Fruit fly (Drosophila melanogaster) whole organism, embryonic: ENCODE results near the gene CG8369.

ENCODE experiments used
- Atf6 ChIP-seq: fragments of 200-800 bp; sonication (Bioruptor generic); IDR thresholded peaks from 2 replicates; pipeline ENCODE4 v1.3.6; 2022; ENCODE audit warnings: missing biosample characterization, missing genetic modification characterization
- CG1024 ChIP-seq: fragments of 200-800 bp; sonication (Bioruptor generic); IDR thresholded peaks from 2 replicates; pipeline ENCODE4 v1.3.6; 2022; ENCODE audit warnings: missing biosample characterization, missing genetic modification characterization
- CG12104 ChIP-seq: fragments of 200-800 bp; sonication (Bioruptor generic); optimal IDR thresholded peaks from 3 replicates; lab custom pipeline; 2016; ENCODE audit warnings: missing biosample characterization, missing genetic modification characterization
- CG12155 ChIP-seq: fragments of 200-800 bp; sonication (Bioruptor generic); optimal IDR thresholded peaks from 3 replicates; lab custom pipeline; 2016; ENCODE audit warnings: missing biosample characterization, missing genetic modification characterization
- CG12769 ChIP-seq: fragments of 200-800 bp; sonication (Bioruptor generic); optimal IDR thresholded peaks from 2 replicates; lab custom pipeline; 2019; ENCODE audit warnings: missing biosample characterization, mild to moderate bottlenecking, missing genetic modification characterization, moderate library complexity
- CG15514 ChIP-seq: fragments of 200-800 bp; sonication (Bioruptor generic); optimal IDR thresholded peaks from 3 replicates; lab custom pipeline; 2017; ENCODE audit warnings: missing biosample characterization, missing genetic modification characterization, mild to moderate bottlenecking, moderate library complexity, missing genetic modification reagents
- CG15696 ChIP-seq: fragments of 200-800 bp; sonication (Bioruptor generic); optimal IDR thresholded peaks from 2 replicates; lab custom pipeline; 2019; ENCODE audit warnings: missing biosample characterization, mild to moderate bottlenecking, missing genetic modification characterization, moderate library complexity
- CG18262 ChIP-seq: fragments of 200-800 bp; optimal IDR thresholded peaks from 3 replicates; lab custom pipeline; 2019; ENCODE audit warnings: missing biosample characterization, mild to moderate bottlenecking, missing genetic modification characterization, moderate library complexity
- CG2116 ChIP-seq: fragments of 200-800 bp; sonication (Bioruptor generic); optimal IDR thresholded peaks from 3 replicates; lab custom pipeline; 2018; ENCODE audit warnings: missing biosample characterization, mild to moderate bottlenecking, missing genetic modification characterization
- CG2678 ChIP-seq: fragments of 200-800 bp; sonication (Bioruptor generic); optimal IDR thresholded peaks from 3 replicates; lab custom pipeline; 2019; ENCODE audit warnings: missing biosample characterization, mild to moderate bottlenecking, missing genetic modification characterization, moderate library complexity
- CG3065 ChIP-seq: fragments of 200-800 bp; sonication (Bioruptor generic); optimal IDR thresholded peaks from 2 replicates; lab custom pipeline; 2016; ENCODE audit warnings: missing biosample characterization, missing genetic modification characterization
- CG3995 ChIP-seq: fragments of 200-800 bp; sonication (Bioruptor generic); optimal IDR thresholded peaks from 3 replicates; lab custom pipeline; 2016; ENCODE audit warnings: missing biosample characterization, missing genetic modification characterization
- CG6689 ChIP-seq: fragments of 200-800 bp; sonication (Bioruptor generic); IDR thresholded peaks from 2 replicates; pipeline ENCODE4 v1.3.6; 2022; ENCODE audit warnings: missing biosample characterization, missing genetic modification characterization
- CG7987 ChIP-seq: fragments of 200-800 bp; sonication (Bioruptor generic); optimal IDR thresholded peaks from 2 replicates; lab custom pipeline; 2018; ENCODE audit warnings: missing biosample characterization, mild to moderate bottlenecking, missing genetic modification characterization, moderate library complexity
- CG8765 ChIP-seq: fragments of 200-800 bp; sonication (Bioruptor generic); IDR thresholded peaks from 2 replicates; pipeline ENCODE4 v1.3.6; 2022; ENCODE audit warnings: missing biosample characterization, missing genetic modification characterization
- Dfd ChIP-seq, 2 experiments: fragments of >200 bp; optimal IDR thresholded peaks; 2 replicates each; lab custom pipeline; 2017; ENCODE audit warnings: missing biosample characterization in 2 of 2, missing genetic modification characterization in 2 of 2
- GATAe ChIP-seq: fragments of 200-800 bp; sonication (Bioruptor generic); conservative IDR thresholded peaks from 2 replicates; pipeline ENCODE4 v1.3.6; 2022; ENCODE audit warnings: missing biosample characterization, missing genetic modification characterization
- HHEX ChIP-seq: fragments of 200-800 bp; sonication (Bioruptor generic); optimal IDR thresholded peaks from 3 replicates; lab custom pipeline; 2017; ENCODE audit warnings: missing biosample characterization, mild to moderate bottlenecking, missing genetic modification characterization, missing genetic modification reagents
- NFAT ChIP-seq: fragments of 200-800 bp; sonication (Bioruptor generic); IDR thresholded peaks from 2 replicates; pipeline ENCODE4 v1.3.6; 2022; ENCODE audit warnings: missing biosample characterization, missing genetic modification characterization
- Optix ChIP-seq: fragments of 200-800 bp; sonication (Bioruptor generic); IDR thresholded peaks from 3 replicates; pipeline ENCODE4 v1.3.6; 2022; ENCODE audit warnings: missing biosample characterization, missing genetic modification characterization
- ab ChIP-seq: fragments of 200-800 bp; sonication (Bioruptor generic); optimal IDR thresholded peaks from 2 replicates; lab custom pipeline; 2016; ENCODE audit warnings: missing biosample characterization, missing genetic modification characterization
- ac ChIP-seq: fragments of 200-800 bp; sonication (Bioruptor generic); optimal IDR thresholded peaks from 3 replicates; lab custom pipeline; 2017; ENCODE audit warnings: missing biosample characterization, mild to moderate bottlenecking, missing genetic modification characterization
- chn ChIP-seq: fragments of 200-800 bp; sonication (Bioruptor generic); optimal IDR thresholded peaks from 2 replicates; lab custom pipeline; 2016; ENCODE audit warnings: missing biosample characterization, missing genetic modification characterization
- da ChIP-seq: fragments of 200-800 bp; sonication (Bioruptor generic); optimal IDR thresholded peaks from 2 replicates; lab custom pipeline; 2016; ENCODE audit warnings: missing biosample characterization, missing genetic modification characterization
- dmrt99B ChIP-seq: fragments of 200-800 bp; sonication (Bioruptor generic); optimal IDR thresholded peaks from 2 replicates; lab custom pipeline; 2018; ENCODE audit warnings: missing biosample characterization, mild to moderate bottlenecking, missing genetic modification characterization, moderate library complexity
- ewg ChIP-seq: fragments of 200-800 bp; sonication (Bioruptor generic); optimal IDR thresholded peaks from 3 replicates; lab custom pipeline; 2017; ENCODE audit warnings: mild to moderate bottlenecking, missing biosample characterization, missing genetic modification reagents, missing genetic modification characterization
- gce ChIP-seq: fragments of 200-800 bp; sonication (Bioruptor generic); IDR thresholded peaks from 3 replicates; pipeline ENCODE4 v1.3.6; 2022; ENCODE audit warnings: missing biosample characterization, missing genetic modification characterization
- gro ChIP-seq: fragments of 200-800 bp; sonication (Bioruptor generic); optimal IDR thresholded peaks from 2 replicates; lab custom pipeline; 2016; ENCODE audit warnings: missing biosample characterization, missing genetic modification characterization
- hbn ChIP-seq: fragments of 200-800 bp; sonication (Bioruptor generic); IDR thresholded peaks from 2 replicates; pipeline ENCODE4 v1.3.6; 2022; ENCODE audit warnings: missing biosample characterization, missing genetic modification characterization; ENCODE audit not compliant: partially characterized antibody
- insv ChIP-seq, 2 experiments: fragments of 200-800 bp; sonication (Bioruptor generic); optimal IDR thresholded peaks; 3 replicates each; lab custom pipeline; 2016 to 2018; ENCODE audit warnings: missing biosample characterization in 2 of 2, missing genetic modification characterization in 2 of 2
- kah ChIP-seq: fragments of 200-800 bp; sonication (Bioruptor generic); optimal IDR thresholded peaks from 2 replicates; lab custom pipeline; 2018; ENCODE audit warnings: missing biosample characterization, mild to moderate bottlenecking, missing genetic modification characterization
- kay ChIP-seq: fragments of 200-800 bp; sonication (Bioruptor generic); optimal IDR thresholded peaks from 2 replicates; lab custom pipeline; 2016; ENCODE audit warnings: missing biosample characterization, missing genetic modification characterization
- ken ChIP-seq: fragments of 200-800 bp; sonication (Bioruptor generic); IDR thresholded peaks from 3 replicates; pipeline ENCODE4 v1.3.6; 2022; ENCODE audit warnings: missing biosample characterization, missing genetic modification characterization
- lmd ChIP-seq: fragments of 200-800 bp; sonication (Bioruptor generic); IDR thresholded peaks from 2 replicates; pipeline ENCODE4 v1.3.6; 2022; ENCODE audit warnings: missing biosample characterization, missing genetic modification characterization
- lola ChIP-seq, 3 experiments: fragments of >200 bp in 2 of 3; fragments of 200-800 bp in 1 of 3; sonication (Bioruptor generic) in 1 of 3; optimal IDR thresholded peaks; 2 replicates each; lab custom pipeline; 2017 to 2019; ENCODE audit warnings: missing biosample characterization in 3 of 3, missing genetic modification characterization in 3 of 3, mild to moderate bottlenecking in 1 of 3, moderate library complexity in 1 of 3
- luna ChIP-seq: fragments of 200-800 bp; sonication (Bioruptor generic); optimal IDR thresholded peaks from 2 replicates; lab custom pipeline; 2016; ENCODE audit warnings: missing biosample characterization, missing genetic modification characterization
- mirr ChIP-seq: fragments of 200-800 bp; sonication (Bioruptor generic); optimal IDR thresholded peaks from 3 replicates; lab custom pipeline; 2018; ENCODE audit warnings: missing biosample characterization, mild to moderate bottlenecking, missing genetic modification characterization
- nau ChIP-seq: fragments of 200-800 bp; sonication (Bioruptor generic); optimal IDR thresholded peaks from 3 replicates; lab custom pipeline; 2017; ENCODE audit warnings: missing biosample characterization, mild to moderate bottlenecking, missing genetic modification characterization, missing genetic modification reagents
- nmo ChIP-seq: fragments of 200-800 bp; sonication (Bioruptor generic); optimal IDR thresholded peaks from 2 replicates; lab custom pipeline; 2018; ENCODE audit warnings: missing biosample characterization, mild to moderate bottlenecking, missing genetic modification characterization, moderate library complexity
- nom ChIP-seq: fragments of 200-800 bp; sonication (Bioruptor generic); optimal IDR thresholded peaks from 2 replicates; lab custom pipeline; 2017; ENCODE audit warnings: missing biosample characterization, missing genetic modification characterization, mild to moderate bottlenecking, moderate library complexity, missing genetic modification reagents
- pb ChIP-seq: fragments of 200-800 bp; sonication (Bioruptor generic); optimal IDR thresholded peaks from 3 replicates; lab custom pipeline; 2016; ENCODE audit warnings: missing biosample characterization, missing genetic modification characterization
- psq ChIP-seq: fragments of 200-800 bp; sonication (Bioruptor generic); optimal IDR thresholded peaks from 2 replicates; lab custom pipeline; 2017; ENCODE audit warnings: missing biosample characterization, missing genetic modification characterization
- repo ChIP-seq: fragments of 200-800 bp; sonication (Bioruptor generic); optimal IDR thresholded peaks from 2 replicates; lab custom pipeline; 2016; ENCODE audit warnings: missing biosample characterization, missing genetic modification characterization
- rib ChIP-seq: fragments of 200-800 bp; sonication (Bioruptor generic); IDR thresholded peaks from 2 replicates; pipeline ENCODE4 v1.3.6; 2022; ENCODE audit warnings: missing biosample characterization, missing genetic modification characterization
- sens ChIP-seq: fragments of 200-800 bp; sonication (Bioruptor generic); peaks from one replicate; lab custom pipeline; 2016; ENCODE audit warnings: missing biosample characterization, missing genetic modification characterization
- seq ChIP-seq: fragments of 200-800 bp; sonication (Bioruptor generic); IDR thresholded peaks from 2 replicates; pipeline ENCODE4 v1.3.6; 2022; ENCODE audit warnings: missing biosample characterization, missing genetic modification characterization
- tll ChIP-seq, 2 experiments: fragments of 200-800 bp in 1 of 2; fragments of >200 bp in 1 of 2; sonication (Bioruptor generic) in 1 of 2; optimal IDR thresholded peaks; 2 replicates each; lab custom pipeline; 2017 to 2019; ENCODE audit warnings: missing biosample characterization in 2 of 2, missing genetic modification characterization in 2 of 2, mild to moderate bottlenecking in 1 of 2, moderate library complexity in 1 of 2
- tna ChIP-seq: fragments of 200-800 bp; sonication (Bioruptor generic); IDR thresholded peaks from 2 replicates; pipeline ENCODE4 v1.3.6; 2022; ENCODE audit warnings: missing biosample characterization, missing genetic modification characterization; ENCODE audit not compliant: partially characterized antibody
- twi ChIP-seq: fragments of 200-800 bp; optimal IDR thresholded peaks from 2 replicates; lab custom pipeline; 2019; ENCODE audit warnings: missing biosample characterization, mild to moderate bottlenecking, missing genetic modification characterization, moderate library complexity

The CG8369 gene

dm6 chr3R:8849373-8850228 lies 27.8 kb downstream of the CG8369 start (continued):
- TF ChIP-seq CG2678 (tag; lab: Kevin White, UChicago): peak; percentile 20
- TF ChIP-seq gce (GFP tag; lab: Robert Waterston, UW): 0 out of 3 replicates have a peak, but pooled peaks have one; percentile 12
- peak; percentile 12 for TF ChIP-seq chn
- TF ChIP-seq lmd (GFP tag; lab: Robert Waterston, UW): no peak
- no peak for TF ChIP-seq CG3995 (GFP tag; lab: Kevin White, UChicago)
- no peak for TF ChIP-seq nau (GFP tag; lab: Kevin White, UChicago)
- no peak for TF ChIP-seq ewg (GFP tag; lab: Kevin White, UChicago)
- TF ChIP-seq CG2116 (GFP tag; lab: Kevin White, UChicago): no peak
- peak; percentile 26; the same call in 1 of the 2 replicates for TF ChIP-seq CG8765
- TF ChIP-seq luna (GFP tag; lab: Kevin White, UChicago): no peak
- no peak for TF ChIP-seq CG7987 (GFP tag; lab: Kevin White, UChicago)
- TF ChIP-seq nmo (GFP tag; lab: Kevin White, UChicago): peak; percentile 41
- TF ChIP-seq psq (GFP tag; lab: Kevin White, UChicago): no peak
- TF ChIP-seq dmrt99B (tag; lab: Kevin White, UChicago): peak; percentile 24
- no peak for TF ChIP-seq CG12769
- no peak for TF ChIP-seq kay (GFP tag; lab: Kevin White, UChicago)
- TF ChIP-seq sens (GFP tag; lab: Kevin White, UChicago): peak; percentile 71
- no peak for TF ChIP-seq mirr (GFP tag; lab: Kevin White, UChicago)
- peak; percentile 25 for TF ChIP-seq ac (GFP tag; lab: Kevin White, UChicago)
- TF ChIP-seq kah: no peak
- TF ChIP-seq pb (GFP tag; lab: Kevin White, UChicago): no peak
- no peak for TF ChIP-seq NFAT (GFP tag; lab: Robert Waterston, UW)
- TF ChIP-seq da (GFP tag; lab: Kevin White, UChicago): no peak
- no peak for TF ChIP-seq GATAe (GFP tag; lab: Robert Waterston, UW)
- TF ChIP-seq CG6689 (GFP tag; lab: Robert Waterston, UW): 0 out of 2 replicates have a peak, but pooled peaks have one; percentile 21
- TF ChIP-seq CG12155 (GFP tag; lab: Kevin White, UChicago): no peak
- TF ChIP-seq Atf6 (GFP tag; lab: Robert Waterston, UW): no peak
- TF ChIP-seq tna (GFP tag; lab: Robert Waterston, UW): no peak

DNA sequence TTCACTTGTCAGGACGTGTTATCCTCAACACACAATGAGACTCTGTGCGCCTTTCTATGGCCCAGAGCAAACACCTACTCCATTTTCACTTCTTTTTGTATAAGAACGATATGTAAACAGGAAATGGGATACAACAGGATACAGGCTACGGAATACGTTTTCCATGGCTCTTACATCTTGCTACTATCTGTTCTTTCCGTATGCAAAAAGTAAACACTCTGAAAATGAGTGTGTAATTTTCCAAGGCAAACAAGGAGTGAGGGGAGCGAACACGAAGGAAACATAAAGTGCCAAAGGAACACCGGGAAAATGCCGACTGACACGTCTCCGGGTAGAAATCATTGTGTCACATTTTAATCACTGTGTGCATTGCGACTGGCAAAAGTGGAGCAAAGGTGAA lies 28.8 kb downstream of the CG8369 start:
- TF ChIP-seq insv (GFP tag; optimal IDR thresholded peaks at IDR 0.05; lab: Kevin White, UChicago) (peak in 1 of 2 experiments; percentile 1), HHEX (no peak), nom (GFP tag; lab: Kevin White, UChicago) (no peak), CG15514 (GFP tag; lab: Kevin White, UChicago) (no peak), Dfd (GFP tag; optimal IDR thresholded peaks at IDR 0.05; lab: Kevin White, UChicago) (no peak), tna (GFP tag; lab: Robert Waterston, UW) (no peak), ab (GFP tag; lab: Kevin White, UChicago) (no peak), twi (tag; lab: Kevin White, UChicago) (peak; percentile 87), seq (GFP tag; lab: Robert Waterston, UW) (no peak), CG3065 (GFP tag; lab: Kevin White, UChicago) (no peak), repo (GFP tag; lab: Kevin White, UChicago) (no peak), CG18262 (tag; lab: Kevin White, UChicago) (no peak), Optix (GFP tag; lab: Robert Waterston, UW) (no peak), tll (GFP tag; optimal IDR thresholded peaks at IDR 0.05; lab: Kevin White, UChicago) (peak in 1 of 2 experiments; percentile 94), hbn (GFP tag; lab: Robert Waterston, UW) (no peak), gro (GFP tag; lab: Kevin White, UChicago) (no peak), rib (GFP tag; lab: Robert Waterston, UW) (no peak), ken (no peak), CG12104 (GFP tag; lab: Kevin White, UChicago) (no peak), CG1024 (GFP tag; lab: Robert Waterston, UW) (no peak), CG15696 (tag; lab: Kevin White, UChicago) (peak; percentile 61), lola (GFP tag; optimal IDR thresholded peaks at IDR 0.05; lab: Kevin White, UChicago) (no peak)
